Worm (Caenorhabditis elegans) whole organism, L4 larva: ENCODE measurements around the gene ZK353.4.

Experiments used
- ces-1 ChIP-seq: fragments of 150-350 bp; sonication (generic microtip); optimal IDR thresholded peaks from 4 replicates; lab custom pipeline; 2014; ENCODE audit warnings: missing biosample characterization, missing genetic modification reagents, missing genetic modification characterization
- dmd-8 ChIP-seq: fragments of 200-800 bp; sonication (Bioruptor generic); IDR thresholded peaks from 2 replicates; pipeline ENCODE4 v1.3.6; 2022; ENCODE audit warnings: missing genetic modification characterization, missing compliant biosample characterization
- egl-27 ChIP-seq: sonication (generic microtip); optimal IDR thresholded peaks from 3 replicates; lab custom pipeline; 2017; ENCODE audit warnings: missing biosample characterization, missing genetic modification reagents, missing genetic modification characterization
- jun-1 ChIP-seq: fragments of 150-350 bp; optimal IDR thresholded peaks from 2 replicates; lab custom pipeline; 2014; ENCODE audit warnings: missing biosample characterization, missing genetic modification reagents, missing genetic modification characterization
- spr-3 ChIP-seq: fragments of 200-800 bp; sonication (Bioruptor generic); optimal IDR thresholded peaks from 2 replicates; lab custom pipeline; 2018; ENCODE audit warnings: mild to moderate bottlenecking, missing genetic modification characterization, missing compliant biosample characterization

DNA sequence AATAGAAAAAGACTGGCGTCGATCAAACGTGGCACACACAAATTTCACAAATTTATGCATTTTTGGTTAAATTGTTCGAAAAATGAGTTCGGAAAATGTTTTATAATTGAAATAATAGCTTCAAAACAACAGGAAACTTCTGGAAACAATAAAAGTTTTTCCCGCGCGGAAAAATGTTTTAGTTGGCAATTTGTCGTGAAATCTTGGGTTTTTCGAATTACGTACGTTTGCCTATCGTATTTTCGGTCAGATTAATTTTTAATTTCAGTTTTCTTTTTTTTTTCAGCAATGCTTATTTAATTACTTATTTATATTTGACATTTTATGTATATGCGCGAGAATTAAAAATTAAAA, 34.0 kb downstream of the ZK353.4 start:
- no peak for TF ChIP-seq spr-3
- no peak for TF ChIP-seq egl-27 (tag; lab: Kevin White, UChicago)
- TF ChIP-seq dmd-8: no peak
- no peak for TF ChIP-seq jun-1 (tag; lab: Kevin White, UChicago)
- TF ChIP-seq ces-1 (GFP tag; lab: Kevin White, UChicago): no peak
